Worm (Caenorhabditis elegans) whole organism, L3 larva: ENCODE results near the gene srh-69.

Experiments
- R02D3.7 ChIP-seq: fragments of 150-350 bp; optimal IDR thresholded peaks from 2 replicates; lab custom pipeline; 2014; ENCODE audit warnings: missing biosample characterization, missing genetic modification characterization
- ZK546.5 ChIP-seq: sonication (generic microtip); optimal IDR thresholded peaks from 2 replicates; lab custom pipeline; 2017; ENCODE audit warnings: missing biosample characterization, missing genetic modification characterization
- aly-2 ChIP-seq: fragments of 150-350 bp; optimal IDR thresholded peaks from 2 replicates; lab custom pipeline; 2014; ENCODE audit warnings: missing biosample characterization, missing genetic modification characterization
- egl-27 ChIP-seq: sonication (generic microtip); optimal IDR thresholded peaks from 4 replicates; lab custom pipeline; 2017; ENCODE audit warnings: missing biosample characterization, missing genetic modification reagents, missing genetic modification characterization
- fos-1 ChIP-seq: fragments of 150-350 bp; optimal IDR thresholded peaks from 2 replicates; lab custom pipeline; 2014; ENCODE audit warnings: missing biosample characterization, missing genetic modification characterization
- lin-39 ChIP-seq: fragments of 150-350 bp; optimal IDR thresholded peaks from 2 replicates; lab custom pipeline; 2018; ENCODE audit warnings: missing biosample characterization, missing genetic modification reagents, missing genetic modification characterization
- nhr-11 ChIP-seq: fragments of 150-350 bp; optimal IDR thresholded peaks from 2 replicates; lab custom pipeline; 2014; ENCODE audit warnings: missing biosample characterization, missing genetic modification characterization
- nhr-12 ChIP-seq: fragments of 150-350 bp; optimal IDR thresholded peaks from 2 replicates; lab custom pipeline; 2014; ENCODE audit warnings: missing biosample characterization, missing genetic modification characterization
- nhr-237 ChIP-seq: fragments of 150-350 bp; optimal IDR thresholded peaks from 2 replicates; lab custom pipeline; 2014; ENCODE audit warnings: missing biosample characterization, missing genetic modification characterization
- zag-1 ChIP-seq: fragments of 150-350 bp; optimal IDR thresholded peaks from 2 replicates; lab custom pipeline; 2014; ENCODE audit warnings: missing biosample characterization, missing genetic modification characterization

DNA sequence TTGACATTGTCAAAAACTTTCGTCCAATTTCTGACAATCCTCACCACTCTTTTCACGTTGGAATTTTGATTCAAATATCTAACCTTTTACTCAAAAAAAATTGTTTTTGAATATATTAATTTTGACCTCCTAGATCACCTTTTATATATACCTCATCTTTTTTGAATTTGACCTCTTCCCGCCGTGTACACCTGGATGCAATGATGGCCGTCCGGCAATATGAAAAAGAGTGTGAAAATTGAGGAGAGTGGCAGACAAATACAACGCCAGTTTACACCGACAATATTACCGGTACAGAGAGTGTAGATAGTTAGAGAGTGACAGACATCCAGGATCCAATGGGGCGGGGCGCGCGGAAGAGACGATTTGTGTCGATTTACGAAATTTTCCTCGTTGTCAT lies 5.1 kb upstream of the srh-69 start, which contains the start of gene ceh-99:
- TF ChIP-seq nhr-237 (tag; lab: Kevin White, UChicago): no peak
- TF ChIP-seq aly-2 (tag; lab: Kevin White, UChicago): no peak
- no peak for TF ChIP-seq nhr-11 (tag; lab: Kevin White, UChicago)
- TF ChIP-seq nhr-12 (tag; lab: Kevin White, UChicago): no peak
- TF ChIP-seq zag-1 (tag; lab: Kevin White, UChicago): no peak
- TF ChIP-seq lin-39 (tag; lab: Kevin White, UChicago): no peak
- no peak for TF ChIP-seq fos-1 (tag; lab: Kevin White, UChicago)
- no peak for TF ChIP-seq R02D3.7 (tag; lab: Kevin White, UChicago)
- no peak for TF ChIP-seq egl-27
- TF ChIP-seq ZK546.5 (tag; lab: Kevin White, UChicago): no peak
